Worm (Caenorhabditis elegans) whole organism, L2 larva: ENCODE data around the gene srb-19.

Experiments
- ceh-16 ChIP-seq: fragments of 150-350 bp; optimal IDR thresholded peaks from 2 replicates; lab custom pipeline; 2014; ENCODE audit warnings: missing biosample characterization, missing genetic modification characterization
- dmd-4 ChIP-seq: sonication (generic microtip); optimal IDR thresholded peaks from 2 replicates; lab custom pipeline; 2017; ENCODE audit warnings: missing biosample characterization, missing genetic modification characterization
- egl-27 ChIP-seq: sonication (generic microtip); optimal IDR thresholded peaks from 3 replicates; lab custom pipeline; 2017; ENCODE audit warnings: missing biosample characterization, missing genetic modification reagents, missing genetic modification characterization
- nhr-10 ChIP-seq: sonication (generic microtip); optimal IDR thresholded peaks from 2 replicates; lab custom pipeline; 2017; ENCODE audit warnings: missing biosample characterization, missing genetic modification characterization
- unc-62 ChIP-seq: fragments of 150-350 bp; optimal IDR thresholded peaks from 2 replicates; lab custom pipeline; 2014; ENCODE audit warnings: missing biosample characterization, missing genetic modification reagents, missing genetic modification characterization

- TF ChIP-seq dmd-4: no peak
- TF ChIP-seq unc-62: no peak
- TF ChIP-seq egl-27: no peak
- no peak for TF ChIP-seq nhr-10
- no peak for TF ChIP-seq ceh-16 (tag; lab: Kevin White, UChicago)
Observed at ce11 chrV:7558693-7559092, 38.7 kb upstream of the srb-19 start, which contains the start of gene ets-7.
